Worm (Caenorhabditis elegans) whole organism, midembryonic: Measurements from ENCODE around the gene C56C10.7.

Experiments
- flt-1 ChIP-seq: fragments of 200-800 bp; sonication (Bioruptor generic); IDR thresholded peaks from 2 replicates; pipeline ENCODE4 v1.3.6; 2022; ENCODE audit warnings: missing genetic modification characterization, missing compliant biosample characterization
- med-1 ChIP-seq: sonication (generic microtip); optimal IDR thresholded peaks from 2 replicates; lab custom pipeline; 2017; ENCODE audit warnings: missing genetic modification characterization, mild to moderate bottlenecking, missing compliant biosample characterization, antibody characterized with exemption, missing genetic modification reagents; ENCODE audit not compliant: insufficient read depth
- ztf-29 ChIP-seq: fragments of 200-800 bp; sonication (Bioruptor generic); IDR thresholded peaks from 2 replicates; pipeline ENCODE4 v1.3.6; 2022; ENCODE audit warnings: missing genetic modification reagents, missing genetic modification characterization, missing compliant biosample characterization

- TF ChIP-seq med-1 (GFP tag; lab: Kevin White, UChicago) (no peak), flt-1 (GFP tag; lab: Robert Waterston, UW) (no peak), ztf-29 (GFP tag; lab: Robert Waterston, UW) (no peak)
Measured at ce11 chrII:6598050-6598449, 10.7 kb upstream of the C56C10.7 start, which contains the start of gene dnj-8.
